Fruit fly (Drosophila melanogaster): Measurements from ENCODE around the gene SelR.

SelR gene

DNA sequence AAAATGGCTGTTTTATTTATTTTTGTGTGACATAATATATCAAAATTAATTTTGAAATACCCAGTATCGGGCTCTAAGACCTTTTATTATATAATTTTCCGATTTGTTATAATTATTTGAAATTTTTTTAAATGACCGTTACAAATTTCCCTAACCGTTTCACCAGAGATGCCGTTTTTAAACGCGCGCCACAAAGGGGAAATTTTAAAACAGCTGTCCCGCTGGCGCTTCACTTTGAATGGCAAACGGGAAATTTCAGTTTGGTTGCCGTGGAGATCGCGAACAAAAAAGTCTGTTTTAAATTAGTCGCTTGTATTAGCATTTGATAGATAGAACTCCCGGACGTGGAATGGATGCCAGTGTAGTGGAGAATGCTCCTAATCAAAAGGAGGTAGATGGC is 53.4 kb downstream of the SelR start, which contains the start of the genes CG14693 and TTLL15:
Gene CG14693, minus strand, starts transcription at position 16 of the 400 bp plus-strand sequence.
Gene TTLL15, plus strand, starts transcription at position 257 of the 400 bp plus-strand sequence.
- TF ChIP-seq Sin3A (optimal IDR thresholded peaks at IDR 0.05) = no peak
- no peak for TF ChIP-seq insv (optimal IDR thresholded peaks at IDR 0.05)
- no peak for TF ChIP-seq h (optimal IDR thresholded peaks at IDR 0.05)
- no peak for TF ChIP-seq psq (optimal IDR thresholded peaks at IDR 0.05)
- TF ChIP-seq Myc (optimal IDR thresholded peaks at IDR 0.05) = no peak
- no peak for TF ChIP-seq ttk (optimal IDR thresholded peaks at IDR 0.05)
